Worm (Caenorhabditis elegans): ENCODE data around the gene R08C7.4.

The R08C7.4 gene

ce11 chrIV:4396052-4396821 is 38.6 kb upstream of the R08C7.4 start (continued):
- TF ChIP-seq C16A3.4 (tag; optimal IDR thresholded peaks at IDR 0.05): no peak
- TF ChIP-seq nhr-85 (tag): peak; percentile 81
- TF ChIP-seq lin-15B (tag; optimal IDR thresholded peaks at IDR 0.05): no peak
- TF ChIP-seq snpc-4 (tag; optimal IDR thresholded peaks at IDR 0.05): no peak
- no peak for TF ChIP-seq ets-5 (GFP tag; IDR thresholded peaks at IDR 0.05)
- TF ChIP-seq nhr-28 (tag; optimal IDR thresholded peaks at IDR 0.05): no peak
- peak in 1 of 6 experiments; percentile 60 for TF ChIP-seq elt-3 (tag; optimal IDR thresholded peaks at IDR 0.05)
- peak; percentile 46 for TF ChIP-seq lin-14 (GFP tag; optimal IDR thresholded peaks at IDR 0.05)
- TF ChIP-seq nhr-20 (tag; optimal IDR thresholded peaks at IDR 0.05): peak; percentile 20

- TF ChIP-seq lsy-2 (tag; optimal IDR thresholded peaks at IDR 0.05) (no peak), sox-4 (tag; optimal IDR thresholded peaks at IDR 0.05) (no peak), dsc-1 (tag; optimal IDR thresholded peaks at IDR 0.05) (no peak), blmp-1 (tag; optimal IDR thresholded peaks at IDR 0.05) (peak; percentile 56), lin-15B (tag; optimal IDR thresholded peaks at IDR 0.05) (no peak), sptf-1 (tag; optimal IDR thresholded peaks at IDR 0.05) (no peak), mef-2 (tag; optimal IDR thresholded peaks at IDR 0.05) (no peak), ceh-90 (tag; optimal IDR thresholded peaks at IDR 0.05) (no peak), lin-14 (GFP tag; optimal IDR thresholded peaks at IDR 0.05) (peak; percentile 15), ces-1 (GFP tag; optimal IDR thresholded peaks at IDR 0.05) (no peak), lin-35 (GFP tag; optimal IDR thresholded peaks at IDR 0.05) (no peak), elt-2 (tag; optimal IDR thresholded peaks at IDR 0.05) (no peak), efl-1 (optimal IDR thresholded peaks at IDR 0.05) (no peak), efl-1 (GFP tag; optimal IDR thresholded peaks at IDR 0.05 in 1 of 2) (no peak), xbp-1 (tag; optimal IDR thresholded peaks at IDR 0.05) (no peak)
These were observed 37.7 kb upstream of the R08C7.4 start for ce11 chrIV:4397111-4397510.

- no peak for TF ChIP-seq unc-98 (GFP tag; IDR thresholded peaks at IDR 0.05)
- TF ChIP-seq lin-14 (GFP tag; optimal IDR thresholded peaks at IDR 0.05): no peak
- no peak for TF ChIP-seq efl-1 (optimal IDR thresholded peaks at IDR 0.05)
- TF ChIP-seq efl-1 (GFP tag; optimal IDR thresholded peaks at IDR 0.05 in 1 of 2): peak in 1 of 2 experiments; percentile 89
- TF ChIP-seq nhr-76 (tag; optimal IDR thresholded peaks at IDR 0.05): no peak
These were observed 37.2 kb upstream of the R08C7.4 start for ce11 chrIV:4397586-4397985.

ce11 chrIV:4398420-4398819 is 36.4 kb upstream of the R08C7.4 start:
- TF ChIP-seq F16B12.6 (tag; optimal IDR thresholded peaks at IDR 0.05) (no peak), ztf-11 (tag; optimal IDR thresholded peaks at IDR 0.05) (no peak), ceh-82 (tag; optimal IDR thresholded peaks at IDR 0.05) (no peak), nhr-47 (tag; optimal IDR thresholded peaks at IDR 0.05) (peak; percentile 16), nhr-20 (tag; optimal IDR thresholded peaks at IDR 0.05) (peak; percentile 7), mab-9 (GFP tag; IDR thresholded peaks at IDR 0.05) (no peak), fos-1 (tag; optimal IDR thresholded peaks at IDR 0.05) (no peak), unc-86 (tag; optimal IDR thresholded peaks at IDR 0.05) (no peak), hlh-17 (GFP tag; optimal IDR thresholded peaks at IDR 0.05; ENCODE audit: borderline replicate concordance) (no peak), lsy-2 (tag; optimal IDR thresholded peaks at IDR 0.05) (peak in 1 of 2 experiments; percentile 27), unc-130 (tag; optimal IDR thresholded peaks at IDR 0.05) (no peak), tlp-1 (tag; optimal IDR thresholded peaks at IDR 0.05) (no peak), nhr-76 (tag; optimal IDR thresholded peaks at IDR 0.05) (no peak), skn-1 (tag; optimal IDR thresholded peaks at IDR 0.05) (peak; percentile 7), nhr-237 (tag; optimal IDR thresholded peaks at IDR 0.05) (no peak), ztf-4 (tag; optimal IDR thresholded peaks at IDR 0.05) (peak; percentile 26), blmp-1 (tag; optimal IDR thresholded peaks at IDR 0.05) (peak; percentile 86), lin-35 (GFP tag; optimal IDR thresholded peaks at IDR 0.05) (peak in 1 of 2 experiments; percentile 12), hlh-4 (tag; optimal IDR thresholded peaks at IDR 0.05) (no peak), rnt-1 (tag; optimal IDR thresholded peaks at IDR 0.05) (peak; percentile 32), fkh-4 (tag; optimal IDR thresholded peaks at IDR 0.05; ENCODE audit: borderline replicate concordance) (no peak), egl-27 (tag; optimal IDR thresholded peaks at IDR 0.05) (no peak), lin-14 (GFP tag; optimal IDR thresholded peaks at IDR 0.05) (peak; percentile 45), C04F5.9 (tag; optimal IDR thresholded peaks at IDR 0.05) (no peak), nhr-85 (tag) (peak; percentile 35), irx-1 (tag; optimal IDR thresholded peaks at IDR 0.05) (no peak)
